Worm (Caenorhabditis elegans) whole organism, dauer: ENCODE data around the gene C02B8.12.

Source experiments
- unc-62 ChIP-seq: sonication (generic microtip); optimal IDR thresholded peaks from 2 replicates; lab custom pipeline; 2017; ENCODE audit warnings: missing biosample characterization, missing genetic modification reagents, missing genetic modification characterization

Gene C02B8.12

DNA sequence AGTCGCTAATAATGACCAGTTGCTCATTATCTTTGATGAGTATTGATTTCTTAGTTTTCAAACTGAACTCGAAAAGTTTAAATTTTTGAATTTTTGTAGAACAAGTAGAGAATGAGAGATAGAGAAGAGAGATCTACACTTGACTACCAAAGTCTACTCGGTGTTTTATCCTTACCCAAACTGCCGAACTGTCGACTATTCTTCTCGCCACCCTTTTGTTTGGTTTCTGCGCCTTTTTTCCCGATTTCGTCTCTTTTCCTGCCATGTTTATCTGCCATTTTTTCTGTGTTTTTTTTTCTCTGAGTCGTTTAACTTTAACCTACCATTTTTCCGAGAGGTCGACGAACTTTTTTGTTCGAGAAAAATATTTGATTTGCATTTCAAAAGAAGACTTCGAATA lies at the start of gene C02B8.12:
Gene C02B8.12 (minus strand): TSS at position 175 of the 400 bp plus-strand sequence.
- no peak for TF ChIP-seq unc-62 (GFP tag; lab: Kevin White, UChicago)

DNA sequence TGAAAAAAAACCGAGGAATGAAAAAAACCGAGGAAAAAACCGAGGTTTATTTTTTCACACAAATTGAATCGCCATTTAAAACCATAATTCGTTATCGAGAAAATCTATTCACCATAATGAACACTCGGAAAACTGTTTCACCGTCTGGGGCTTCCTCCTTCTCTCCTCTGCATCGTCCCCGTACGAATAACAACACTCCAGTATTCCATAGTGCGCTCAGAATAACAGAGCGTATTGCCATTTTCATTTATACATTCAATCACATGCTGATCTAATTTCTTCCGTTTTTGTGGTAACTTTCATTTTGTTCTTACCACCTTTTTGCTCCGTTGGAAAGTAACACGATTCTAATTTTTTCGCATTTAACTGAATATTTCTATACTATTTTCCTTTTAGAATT lies 46.4 kb upstream of the C02B8.12 start, which contains the start of gene C17H11.2:
Gene C17H11.2 (plus strand): TSS at position 397 of the 400 bp plus-strand sequence.
- TF ChIP-seq unc-62 (GFP tag; lab: Kevin White, UChicago), result no peak

DNA sequence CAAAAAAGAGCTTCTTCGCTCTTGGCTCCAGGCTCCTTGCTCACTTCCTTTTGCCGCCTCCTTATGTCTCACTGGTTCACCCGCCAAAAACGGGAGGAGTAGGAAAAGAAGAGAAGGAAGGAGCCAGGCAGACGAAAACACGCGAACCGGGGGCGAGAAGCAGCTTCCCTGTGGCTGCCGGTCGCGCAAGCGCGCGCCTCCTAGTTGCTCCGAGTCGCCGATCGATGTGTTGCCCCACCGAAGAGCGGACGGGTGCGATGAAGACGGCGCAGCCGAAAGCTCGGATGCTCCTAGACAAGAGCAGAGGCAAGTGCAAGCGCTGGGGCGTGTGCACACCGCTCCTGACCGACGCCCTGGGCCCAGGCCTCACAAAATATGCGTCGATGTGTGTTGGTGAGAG lies 40.4 kb upstream of the C02B8.12 start:
- no peak for TF ChIP-seq unc-62 (GFP tag; lab: Kevin White, UChicago)

DNA sequence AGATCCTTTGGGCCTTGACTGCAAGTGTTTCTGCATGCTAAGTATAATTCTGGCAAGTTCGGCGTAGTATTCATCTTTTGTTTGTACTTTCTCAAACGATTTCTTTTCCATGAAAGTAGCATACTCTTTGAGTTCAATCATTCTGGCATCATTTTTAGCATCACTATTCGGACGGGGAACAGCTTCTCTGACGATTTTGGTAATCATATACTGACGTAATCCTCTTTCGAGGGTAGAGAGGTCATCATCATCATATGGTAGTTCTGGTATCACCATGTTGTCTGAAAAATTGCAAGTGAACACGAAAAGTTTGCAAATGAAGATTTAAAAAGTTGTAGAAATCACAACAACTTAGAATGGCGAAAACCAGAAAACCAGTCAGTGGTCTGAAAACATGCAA lies 39.6 kb upstream of the C02B8.12 start, which contains the start of gene F22F1.3:
Gene F22F1.3 (minus strand): TSS at position 281 of the 400 bp plus-strand sequence.
- TF ChIP-seq unc-62 (GFP tag; lab: Kevin White, UChicago), result no peak

DNA sequence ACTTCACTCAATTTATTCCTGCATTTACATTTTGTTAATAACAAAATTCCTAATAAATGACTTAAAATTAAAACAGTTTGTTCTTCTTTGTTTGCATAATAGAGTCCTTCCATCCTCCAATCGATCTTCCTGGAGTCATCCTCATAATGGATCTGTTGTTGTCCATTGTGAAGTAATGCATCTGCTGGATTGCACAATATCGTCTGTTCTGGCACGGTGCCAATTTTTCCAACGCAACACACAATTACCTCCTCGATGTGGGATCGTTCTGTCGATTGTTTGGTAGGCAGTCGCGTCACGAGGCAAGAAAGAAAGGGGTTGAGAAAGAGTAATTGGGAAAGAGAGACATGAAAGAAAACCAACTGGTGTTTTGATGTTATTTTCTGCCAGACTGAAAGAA lies 36.8 kb upstream of the C02B8.12 start:
- TF ChIP-seq unc-62 (GFP tag; lab: Kevin White, UChicago), result no peak

DNA sequence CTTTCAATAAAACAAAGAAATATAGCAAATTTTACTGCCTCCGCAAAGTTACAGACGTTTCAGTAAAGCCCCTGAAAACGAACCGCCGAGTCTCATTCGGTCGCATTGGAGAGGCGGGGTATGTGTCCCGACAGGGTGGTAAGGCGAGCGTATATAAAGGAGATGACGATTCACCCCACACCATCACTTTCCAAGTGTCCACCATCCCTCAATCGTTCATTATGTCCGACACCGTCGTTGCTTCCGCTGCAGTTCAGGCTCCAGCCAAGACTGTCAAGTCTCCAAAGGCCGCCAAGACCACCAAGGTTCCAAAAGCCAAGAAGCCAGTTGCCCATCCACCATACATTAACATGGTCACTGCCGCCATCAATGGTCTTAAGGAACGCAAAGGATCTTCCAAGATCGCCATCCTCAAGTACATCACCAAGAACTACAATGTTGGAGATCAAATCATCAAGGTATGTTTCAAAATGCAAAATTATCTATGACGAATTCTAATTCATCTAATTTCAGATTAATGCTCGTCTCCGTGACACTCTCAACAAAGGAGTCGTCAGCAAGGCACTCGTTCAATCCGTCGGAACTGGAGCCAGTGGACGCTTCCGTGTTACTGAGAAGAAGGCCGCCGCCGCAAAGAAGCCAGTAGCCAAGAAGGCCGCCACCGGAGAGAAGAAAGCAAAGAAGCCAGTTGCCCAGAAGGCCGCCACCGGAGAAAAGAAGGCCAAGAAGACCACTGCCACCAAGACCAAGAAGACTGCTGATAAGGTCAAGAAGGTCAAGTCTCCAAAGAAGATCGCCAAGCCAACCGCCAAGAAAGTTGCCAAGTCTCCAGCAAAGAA lies 36.0 kb upstream of the C02B8.12 start, which contains the start of gene hil-3:
Gene hil-3 (plus strand): TSS at position 195 of the 839 bp plus-strand sequence.
- TF ChIP-seq unc-62 (GFP tag; lab: Kevin White, UChicago), result no peak

DNA sequence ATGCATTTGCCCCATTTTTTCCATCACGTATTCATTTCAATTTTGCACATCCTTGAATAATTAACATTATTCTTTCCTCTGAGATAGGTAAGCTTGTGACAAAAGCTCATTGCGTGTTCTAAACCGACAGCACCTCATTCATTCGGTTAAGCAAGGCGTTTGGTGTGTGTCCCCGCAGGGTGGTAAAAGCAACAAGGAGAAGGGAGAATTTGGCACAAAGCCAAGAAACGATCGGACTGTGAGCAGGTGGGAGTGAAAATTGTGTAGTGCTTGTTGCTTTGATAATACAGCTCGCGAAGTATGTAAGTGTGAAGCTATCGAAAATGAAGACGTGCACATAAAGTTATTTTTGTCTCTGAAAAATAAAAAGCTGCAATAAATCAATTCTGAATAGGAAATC lies 34.0 kb upstream of the C02B8.12 start:
- no peak for TF ChIP-seq unc-62 (GFP tag; lab: Kevin White, UChicago)

DNA sequence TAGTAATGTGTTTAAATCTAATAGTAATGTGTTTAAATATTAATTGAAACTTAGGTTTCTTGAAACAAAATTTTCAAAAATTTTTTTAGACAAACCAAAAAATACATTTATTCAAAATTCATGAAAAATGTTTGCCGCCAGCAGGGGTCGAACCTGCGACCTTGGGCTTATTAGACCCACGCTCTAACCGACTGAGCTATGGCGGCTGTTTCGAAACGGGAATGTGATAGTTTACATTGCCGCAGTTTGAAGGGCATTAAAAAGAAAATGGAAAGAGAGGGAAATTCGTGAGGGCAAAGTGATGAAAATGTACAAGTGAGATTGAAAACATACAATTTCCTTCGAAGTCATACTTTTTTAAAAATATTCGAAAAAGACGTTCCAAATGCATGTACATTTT lies 33.3 kb upstream of the C02B8.12 start:
- TF ChIP-seq unc-62 (GFP tag; lab: Kevin White, UChicago), result no peak

DNA sequence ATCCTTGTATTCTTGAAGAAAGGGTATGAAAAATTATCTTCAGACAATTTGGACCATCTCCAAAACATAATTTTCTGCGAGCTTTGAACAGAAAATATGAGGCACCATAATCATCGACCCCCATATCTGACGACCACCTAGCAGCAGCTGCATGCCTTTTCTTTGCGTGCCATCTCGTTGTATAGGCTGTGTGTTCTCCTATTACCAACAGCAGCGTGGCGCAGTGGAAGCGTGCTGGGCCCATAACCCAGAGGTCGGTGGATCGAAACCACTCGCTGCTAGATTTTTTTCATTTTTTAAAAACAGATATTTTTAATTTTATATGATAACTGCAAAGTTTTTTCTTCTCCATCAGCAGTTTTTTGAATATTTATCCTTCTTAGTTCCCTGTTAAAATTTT lies 32.8 kb upstream of the C02B8.12 start:
- no peak for TF ChIP-seq unc-62 (GFP tag; lab: Kevin White, UChicago)

DNA sequence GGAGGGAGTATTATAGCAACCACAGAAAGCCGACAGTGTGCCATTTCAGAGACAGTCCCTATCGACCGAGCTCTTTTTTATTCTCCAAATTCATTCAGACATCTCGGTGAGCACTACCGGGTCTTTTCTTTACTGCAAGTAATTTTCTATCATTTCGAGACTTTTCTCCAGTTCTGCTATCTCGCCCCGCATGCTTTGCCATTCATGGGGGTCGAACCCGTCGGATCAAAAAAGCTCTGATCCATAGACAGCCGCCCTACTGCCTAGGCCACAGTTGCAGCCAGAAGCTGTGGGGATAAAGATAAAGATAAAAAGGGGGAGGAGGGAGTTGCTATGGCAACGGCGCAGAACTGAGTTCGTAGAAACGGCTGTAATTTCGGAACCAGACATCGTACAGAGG lies 28.2 kb upstream of the C02B8.12 start:
- no peak for TF ChIP-seq unc-62 (GFP tag; lab: Kevin White, UChicago)

DNA sequence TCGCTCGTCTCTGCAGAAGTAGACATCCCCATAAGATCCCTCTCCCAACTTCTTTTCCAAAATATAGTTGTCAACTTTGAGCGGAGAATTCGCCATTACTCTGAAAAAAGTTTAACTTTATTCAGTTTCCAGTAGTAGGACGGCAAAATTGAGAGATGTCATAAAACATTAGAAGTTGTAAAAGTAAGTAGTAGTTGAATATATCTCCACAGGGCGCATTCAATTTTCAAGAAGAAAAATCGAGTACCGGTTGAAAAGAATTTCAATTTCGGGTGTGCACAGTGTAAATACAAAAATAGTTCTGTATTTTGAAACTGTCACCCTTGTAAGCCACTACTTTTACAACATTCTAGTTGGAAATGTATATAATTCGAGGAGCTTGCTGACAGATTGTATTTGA lies 27.5 kb upstream of the C02B8.12 start, which contains the start of gene F22F1.2:
Gene F22F1.2 (minus strand): TSS at position 101 of the 400 bp plus-strand sequence.
- TF ChIP-seq unc-62 (GFP tag; lab: Kevin White, UChicago), result no peak

DNA sequence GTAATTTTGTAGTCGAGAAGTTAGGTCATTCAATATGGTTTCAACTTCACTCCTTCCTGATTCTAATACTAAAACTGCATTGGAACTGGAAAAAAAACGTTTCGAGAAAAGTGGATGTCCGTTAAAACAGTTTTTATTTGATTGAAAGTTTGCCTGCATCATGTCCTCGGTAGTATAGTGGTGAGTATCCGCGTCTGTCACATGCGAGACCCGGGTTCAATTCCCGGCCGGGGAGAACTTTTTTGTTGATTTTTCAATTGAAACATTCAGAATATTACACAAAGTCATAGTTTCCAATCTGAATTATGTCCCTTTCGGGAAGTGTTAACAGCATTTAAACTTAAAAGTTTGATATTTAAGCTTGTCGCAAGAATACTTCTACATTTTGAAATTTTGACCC lies 25.8 kb upstream of the C02B8.12 start:
- TF ChIP-seq unc-62 (GFP tag; lab: Kevin White, UChicago), result no peak

DNA sequence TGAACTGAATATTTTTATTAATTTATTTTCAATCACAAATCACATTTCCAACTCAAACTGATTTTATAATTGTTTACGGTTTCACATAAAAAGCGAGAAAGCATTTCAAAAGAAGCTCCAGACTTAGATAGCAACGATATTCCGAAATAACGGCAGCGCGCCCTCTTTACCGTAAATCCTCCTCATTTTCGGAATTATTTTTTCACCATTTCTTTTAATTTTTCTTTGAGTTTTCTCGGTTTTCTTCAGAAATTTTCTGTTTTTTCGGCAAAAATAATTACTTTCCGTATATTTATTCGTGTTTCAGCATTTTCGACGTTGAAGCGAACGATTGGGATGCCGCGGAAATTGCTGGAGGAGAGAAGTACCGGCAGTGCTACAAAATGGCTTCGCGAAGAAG lies 24.2 kb upstream of the C02B8.12 start, which contains the start of gene C02B8.1:
Gene C02B8.1 (plus strand): TSS at position 301 of the 400 bp plus-strand sequence.
- no peak for TF ChIP-seq unc-62 (GFP tag; lab: Kevin White, UChicago)

DNA sequence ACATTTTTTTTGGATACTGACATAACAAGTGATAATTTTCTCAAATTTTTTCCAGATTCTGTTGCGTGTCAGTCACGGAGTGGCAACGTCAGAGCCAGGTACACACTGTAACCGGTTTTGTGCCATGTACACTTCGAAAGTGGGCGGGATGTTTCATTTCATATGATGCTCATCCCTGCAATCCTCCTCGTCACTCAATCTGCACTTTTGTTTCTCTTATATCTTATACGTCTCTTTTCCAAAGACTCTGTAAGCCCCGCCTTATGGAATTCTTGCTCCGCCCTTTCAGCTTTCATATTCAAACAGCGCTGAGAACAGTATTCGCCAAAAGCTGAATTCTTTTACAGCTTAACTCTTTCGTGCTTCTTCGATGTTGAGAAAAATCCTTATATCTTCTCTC lies 16.0 kb upstream of the C02B8.12 start, which contains the start of gene C02B8.3:
Gene C02B8.3 (plus strand): TSS at position 301 of the 400 bp plus-strand sequence.
- TF ChIP-seq unc-62 (GFP tag; lab: Kevin White, UChicago), result no peak

DNA sequence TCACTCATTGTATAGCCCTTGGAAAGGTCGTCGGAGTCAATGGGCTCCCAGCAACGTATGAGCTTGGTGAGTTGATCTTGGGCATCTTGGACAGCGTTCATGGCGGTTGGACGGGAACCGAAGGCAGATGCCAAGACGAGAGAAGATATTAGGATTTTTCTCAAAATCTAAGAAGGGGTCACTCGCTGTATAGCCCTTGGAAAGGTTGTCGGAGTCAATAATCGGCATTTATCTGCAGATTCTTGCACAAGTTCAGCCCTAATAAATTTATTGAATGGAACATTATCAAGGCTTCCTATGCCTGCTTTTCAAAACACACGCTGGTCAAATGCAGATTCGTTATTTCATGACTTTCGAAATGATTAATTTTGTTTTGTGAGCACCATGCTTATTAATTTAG lies 14.6 kb upstream of the C02B8.12 start, which contains the start of gene C02B8.7:
Gene C02B8.7 (minus strand): TSS at position 101 of the 400 bp plus-strand sequence.
- TF ChIP-seq unc-62 (GFP tag; lab: Kevin White, UChicago), result no peak

DNA sequence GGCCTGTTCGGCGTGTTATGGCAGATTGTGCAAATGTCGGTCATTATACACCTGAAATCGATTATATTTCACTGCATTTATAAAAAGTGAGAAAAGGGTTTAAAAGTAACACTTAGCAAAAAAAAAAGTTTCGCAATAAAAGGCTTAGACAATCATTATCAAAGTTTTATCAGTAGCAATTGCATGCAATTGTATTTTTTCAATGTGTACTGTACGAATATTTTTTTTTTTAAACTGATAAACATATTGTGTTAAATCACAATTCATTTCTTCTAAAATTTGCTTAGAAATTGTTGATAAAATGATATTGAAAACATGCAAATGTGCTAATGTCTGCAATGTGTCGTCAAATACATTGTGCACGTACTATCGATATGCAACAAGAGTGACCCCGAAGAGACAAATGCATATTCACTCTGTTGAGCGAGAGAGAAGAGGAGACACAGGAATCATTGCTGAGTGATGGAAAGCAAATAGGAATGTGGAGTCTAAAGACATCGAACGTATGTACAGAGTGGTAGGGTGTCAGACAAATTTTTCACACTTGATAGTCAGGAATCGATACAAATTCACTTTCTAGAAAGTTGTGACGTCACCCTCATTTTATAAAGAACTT lies 13.2 kb upstream of the C02B8.12 start, which contains the start of gene C02B8.6:
Gene C02B8.6 (minus strand): TSS at position 51 of the 616 bp plus-strand sequence.
- no peak for TF ChIP-seq unc-62 (GFP tag; lab: Kevin White, UChicago)
